Worm (Caenorhabditis elegans) whole organism, midembryonic: ENCODE results near the gene C33D9.3.

Source experiments
- T22C8.4 ChIP-seq: fragments of 200-800 bp; sonication (Bioruptor generic); IDR thresholded peaks from 2 replicates; pipeline ENCODE4 v1.3.6; 2022; ENCODE audit warnings: missing genetic modification characterization, missing compliant biosample characterization
- cog-1 ChIP-seq: sonication (generic microtip); optimal IDR thresholded peaks from 2 replicates; lab custom pipeline; 2016; ENCODE audit warnings: missing genetic modification characterization, missing compliant biosample characterization
- flt-1 ChIP-seq: fragments of 200-800 bp; sonication (Bioruptor generic); IDR thresholded peaks from 2 replicates; pipeline ENCODE4 v1.3.6; 2022; ENCODE audit warnings: missing genetic modification characterization, missing compliant biosample characterization
- klf-2 ChIP-seq: fragments of 200-800 bp; sonication (Bioruptor generic); conservative IDR thresholded peaks from 2 replicates; pipeline ENCODE4 v1.3.6; 2022; ENCODE audit warnings: missing genetic modification reagents, missing genetic modification characterization, missing compliant biosample characterization
- med-1 ChIP-seq: sonication (generic microtip); optimal IDR thresholded peaks from 2 replicates; lab custom pipeline; 2017; ENCODE audit warnings: missing genetic modification characterization, mild to moderate bottlenecking, missing compliant biosample characterization, antibody characterized with exemption, missing genetic modification reagents; ENCODE audit not compliant: insufficient read depth
- ref-1 ChIP-seq: fragments of 200-800 bp; sonication (Bioruptor generic); conservative IDR thresholded peaks from 2 replicates; pipeline ENCODE4 v1.3.6; 2022; ENCODE audit warnings: missing genetic modification reagents, missing genetic modification characterization, missing compliant biosample characterization
- tab-1 ChIP-seq: fragments of 200-800 bp; sonication (Bioruptor generic); IDR thresholded peaks from 2 replicates; pipeline ENCODE4 v1.3.6; 2022; ENCODE audit warnings: missing genetic modification characterization, missing compliant biosample characterization
- ztf-23 ChIP-seq: fragments of 200-800 bp; sonication (Bioruptor generic); IDR thresholded peaks from 2 replicates; pipeline ENCODE4 v1.3.6; 2022; ENCODE audit warnings: missing genetic modification reagents, missing genetic modification characterization, missing compliant biosample characterization
- ztf-29 ChIP-seq: fragments of 200-800 bp; sonication (Bioruptor generic); IDR thresholded peaks from 2 replicates; pipeline ENCODE4 v1.3.6; 2022; ENCODE audit warnings: missing genetic modification reagents, missing genetic modification characterization, missing compliant biosample characterization

DNA sequence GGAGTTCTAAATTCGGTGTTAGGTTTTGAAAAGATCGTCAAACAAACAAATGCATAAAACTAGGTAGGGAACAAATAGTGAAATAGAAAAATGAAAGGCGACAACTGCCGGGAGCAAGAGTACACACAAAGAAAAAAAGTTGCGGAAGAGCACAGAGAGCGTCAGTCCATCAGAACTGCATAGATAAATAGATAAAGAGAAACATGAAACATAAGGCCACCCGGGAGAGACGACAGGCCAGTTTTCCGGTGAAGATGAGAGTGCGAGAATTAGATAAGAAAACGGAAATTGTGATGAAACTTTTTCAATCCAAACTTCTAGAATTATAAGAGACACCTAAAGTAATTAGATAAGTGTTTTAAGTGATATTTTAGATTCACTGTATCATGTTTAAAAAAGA, 35.0 kb downstream of the C33D9.3 start:
- TF ChIP-seq T22C8.4 (GFP tag; lab: Robert Waterston, UW) (no peak), ztf-23 (no peak), cog-1 (tag; lab: Kevin White, UChicago) (no peak), klf-2 (no peak), flt-1 (GFP tag; lab: Robert Waterston, UW) (no peak), ref-1 (GFP tag; lab: Robert Waterston, UW) (no peak), ztf-29 (GFP tag; lab: Robert Waterston, UW) (no peak), med-1 (GFP tag; lab: Kevin White, UChicago) (no peak), tab-1 (GFP tag; lab: Robert Waterston, UW) (no peak)
